Worm (Caenorhabditis elegans) whole organism, L4 larva: ENCODE measurements around the gene srh-296.

Experiments used
- F37D6.2 ChIP-seq: sonication (generic microtip); optimal IDR thresholded peaks from 2 replicates; lab custom pipeline; 2016; ENCODE audit warnings: mild to moderate bottlenecking, missing genetic modification characterization, missing compliant biosample characterization
- T20F7.1 ChIP-seq: fragments of 200-800 bp; sonication (Bioruptor generic); optimal IDR thresholded peaks from 2 replicates; lab custom pipeline; 2018; ENCODE audit warnings: mild to moderate bottlenecking, missing genetic modification characterization, missing compliant biosample characterization
- Y105C5A.15 ChIP-seq: fragments of 200-800 bp; sonication (Bioruptor generic); IDR thresholded peaks from 2 replicates; pipeline ENCODE4 v1.3.6; 2022; ENCODE audit warnings: missing genetic modification characterization, missing compliant biosample characterization
- Y48G9A.11 ChIP-seq: fragments of 200-800 bp; sonication (Bioruptor generic); IDR thresholded peaks from 2 replicates; pipeline ENCODE4 v1.3.6; 2022; ENCODE audit warnings: missing genetic modification reagents, missing genetic modification characterization, missing compliant biosample characterization
- Y75B8A.6 ChIP-seq: fragments of 200-800 bp; sonication (Bioruptor generic); IDR thresholded peaks from 2 replicates; pipeline ENCODE4 v1.3.6; 2022; ENCODE audit warnings: missing genetic modification reagents, missing genetic modification characterization, missing compliant biosample characterization
- aha-1 ChIP-seq: fragments of 150-350 bp; peaks from one replicate; lab custom pipeline; 2014; ENCODE audit warnings: missing biosample characterization, missing genetic modification characterization
- ama-1 ChIP-seq: fragments of 150-350 bp; optimal IDR thresholded peaks from 2 replicates; lab custom pipeline; 2014; ENCODE audit warnings: inconsistent platforms, mixed read lengths
- ceh-44 ChIP-seq: fragments of 200-800 bp; sonication (Bioruptor generic); IDR thresholded peaks from 2 replicates; pipeline ENCODE4 v1.3.6; 2022; ENCODE audit warnings: missing genetic modification reagents, missing genetic modification characterization, missing compliant biosample characterization
- daf-19 ChIP-seq: fragments of 200-800 bp; sonication (Bioruptor generic); conservative IDR thresholded peaks from 2 replicates; pipeline ENCODE4 v1.3.6; 2022; ENCODE audit warnings: missing genetic modification characterization, missing compliant biosample characterization
- dmd-6 ChIP-seq: fragments of 200-800 bp; sonication (Bioruptor generic); IDR thresholded peaks from 2 replicates; pipeline ENCODE4 v1.3.6; 2022; ENCODE audit warnings: missing genetic modification reagents, missing genetic modification characterization, missing compliant biosample characterization
- dpl-1 ChIP-seq: fragments of 150-350 bp; optimal IDR thresholded peaks from 2 replicates; lab custom pipeline; 2014; ENCODE audit warnings: missing biosample characterization, missing genetic modification reagents, missing genetic modification characterization
- egl-43 ChIP-seq: fragments of 200-800 bp; sonication (Bioruptor generic); IDR thresholded peaks from 2 replicates; pipeline ENCODE4 v1.3.6; 2022; ENCODE audit warnings: missing genetic modification reagents, missing genetic modification characterization, missing compliant biosample characterization
- gei-8 ChIP-seq: fragments of 200-800 bp; sonication (Bioruptor generic); optimal IDR thresholded peaks from 2 replicates; lab custom pipeline; 2018; ENCODE audit warnings: mild to moderate bottlenecking, missing genetic modification characterization, missing compliant biosample characterization
- hif-1 ChIP-seq, 2 experiments: sonication (generic microtip); optimal IDR thresholded peaks; 2 replicates each; lab custom pipeline; 2016 to 2017; ENCODE audit warnings: missing compliant biosample characterization in 2 of 2, missing genetic modification characterization in 2 of 2, missing genetic modification reagents in 2 of 2, missing genotype in 2 of 2, mild to moderate bottlenecking in 1 of 2
- lin-13 ChIP-seq: fragments of 150-350 bp; optimal IDR thresholded peaks from 2 replicates; lab custom pipeline; 2014; ENCODE audit warnings: missing biosample characterization, missing genetic modification reagents, missing genetic modification characterization
- lin-15B ChIP-seq: fragments of 150-350 bp; sonication (generic microtip); optimal IDR thresholded peaks from 3 replicates; lab custom pipeline; 2014; ENCODE audit warnings: missing biosample characterization, missing genetic modification characterization
- lir-3 ChIP-seq: sonication (generic microtip); optimal IDR thresholded peaks from 2 replicates; lab custom pipeline; 2016; ENCODE audit warnings: mild to moderate bottlenecking, missing genetic modification characterization, missing compliant biosample characterization
- mxl-2 ChIP-seq: fragments of 200-800 bp; sonication (Bioruptor generic); conservative IDR thresholded peaks from 2 replicates; pipeline ENCODE4 v1.3.6; 2022; ENCODE audit warnings: missing genetic modification reagents, missing genetic modification characterization, missing compliant biosample characterization
- mxl-3 ChIP-seq: fragments of 200-800 bp; sonication (Bioruptor generic); optimal IDR thresholded peaks from 2 replicates; lab custom pipeline; 2018; ENCODE audit warnings: mild to moderate bottlenecking, missing genetic modification characterization, missing compliant biosample characterization
- nhr-102 ChIP-seq: sonication (generic microtip); optimal IDR thresholded peaks from 2 replicates; lab custom pipeline; 2016; ENCODE audit warnings: mild to moderate bottlenecking, missing genetic modification characterization, moderate library complexity, missing compliant biosample characterization
- nhr-28 ChIP-seq: fragments of 150-350 bp; optimal IDR thresholded peaks from 2 replicates; lab custom pipeline; 2014; ENCODE audit warnings: missing biosample characterization, missing genetic modification characterization
- nhr-48 ChIP-seq: sonication (generic microtip); optimal IDR thresholded peaks from 2 replicates; lab custom pipeline; 2016; ENCODE audit warnings: mild to moderate bottlenecking, missing genetic modification characterization, missing compliant biosample characterization
- nhr-76 ChIP-seq: fragments of 150-350 bp; optimal IDR thresholded peaks from 2 replicates; lab custom pipeline; 2014; ENCODE audit warnings: missing biosample characterization, missing genetic modification characterization
- saeg-2 ChIP-seq: fragments of 200-800 bp; sonication (Bioruptor generic); IDR thresholded peaks from 2 replicates; pipeline ENCODE4 v1.3.6; 2022; ENCODE audit warnings: missing genetic modification reagents, missing genetic modification characterization, missing compliant biosample characterization
- set-16 ChIP-seq: fragments of 200-800 bp; sonication (Bioruptor generic); IDR thresholded peaks from 2 replicates; pipeline ENCODE4 v1.3.6; 2022; ENCODE audit warnings: missing genetic modification reagents, missing genetic modification characterization, missing compliant biosample characterization
- unc-62 ChIP-seq, 3 experiments: fragments of 150-350 bp in 1 of 3; sonication (generic microtip); optimal IDR thresholded peaks in 2 of 3; peaks in 1 of 3; 1 replicate in 1 of 3; 2 replicates in 2 of 3; lab custom pipeline; 2014 to 2017; ENCODE audit warnings: missing biosample characterization in 3 of 3, missing genetic modification characterization in 3 of 3, missing genetic modification reagents in 3 of 3, missing genotype in 1 of 3
- zfp-2 ChIP-seq: sonication (generic microtip); optimal IDR thresholded peaks from 2 replicates; lab custom pipeline; 2016; ENCODE audit warnings: mild to moderate bottlenecking, missing genetic modification characterization, missing compliant biosample characterization
- zip-11 ChIP-seq: fragments of 200-800 bp; sonication (Bioruptor generic); IDR thresholded peaks from 2 replicates; pipeline ENCODE4 v1.3.6; 2022; ENCODE audit warnings: missing genetic modification characterization, missing compliant biosample characterization
- zip-2 ChIP-seq: fragments of 150-350 bp; optimal IDR thresholded peaks from 2 replicates; lab custom pipeline; 2014; ENCODE audit warnings: missing biosample characterization, missing genetic modification characterization
- ztf-11 ChIP-seq: fragments of 150-350 bp; optimal IDR thresholded peaks from 2 replicates; lab custom pipeline; 2014; ENCODE audit warnings: missing biosample characterization, missing genetic modification characterization

The srh-296 gene

ce11 chrV:17818567-17818966, 8.4 kb downstream of the srh-296 start, which contains the start of gene srh-298:
TSS of gene srh-298 (plus strand) at chrV:17818867.
- TF ChIP-seq mxl-3 (GFP tag; lab: Kevin White, UChicago): no peak
- TF ChIP-seq zip-11 (GFP tag; lab: Robert Waterston, UW): no peak
- TF ChIP-seq zip-2 (tag; lab: Kevin White, UChicago): no peak
- TF ChIP-seq dmd-6 (GFP tag; lab: Robert Waterston, UW): no peak
- no peak for TF ChIP-seq nhr-28
- TF ChIP-seq saeg-2 (GFP tag; lab: Robert Waterston, UW): no peak
- TF ChIP-seq unc-62 (GFP tag; optimal IDR thresholded peaks at IDR 0.05 in 1 of 2; lab: Kevin White, UChicago): peak in 1 of 2 experiments; percentile 26
- TF ChIP-seq unc-62 (tag; optimal IDR thresholded peaks at IDR 0.05; lab: Kevin White, UChicago): no peak

- TF ChIP-seq egl-43: peak; percentile 68; the same call in 1 of the 2 replicates
- TF ChIP-seq lin-15B (tag; lab: Kevin White, UChicago): no peak
- TF ChIP-seq set-16: peak; percentile 73
Observed at ce11 chrV:17819704-17820103, 9.6 kb downstream of the srh-296 start.

ce11 chrV:17821805-17822204, 11.7 kb downstream of the srh-296 start, which contains the start of gene srh-300:
TSS of gene srh-300 (plus strand) at chrV:17822105.
- TF ChIP-seq ceh-44 (GFP tag; lab: Robert Waterston, UW) (no peak), aha-1 (tag; lab: Kevin White, UChicago) (peak; percentile 17), daf-19 (GFP tag; lab: Robert Waterston, UW) (no peak), unc-62 (GFP tag; optimal IDR thresholded peaks at IDR 0.05 in 1 of 2; lab: Kevin White, UChicago) (peak in 1 of 2 experiments; percentile 10), unc-62 (tag; optimal IDR thresholded peaks at IDR 0.05; lab: Kevin White, UChicago) (no peak)

ce11 chrV:17824610-17825009, 14.5 kb downstream of the srh-296 start, which contains the start of gene srh-301:
TSS of gene srh-301 (plus strand) at chrV:17824910.
- no peak for TF ChIP-seq ztf-11 (tag; lab: Kevin White, UChicago)
- no peak for TF ChIP-seq T20F7.1 (GFP tag; lab: Kevin White, UChicago)
- peak in 1 of 2 experiments; percentile 54 for TF ChIP-seq unc-62 (GFP tag; optimal IDR thresholded peaks at IDR 0.05 in 1 of 2; lab: Kevin White, UChicago)
- TF ChIP-seq unc-62 (tag; optimal IDR thresholded peaks at IDR 0.05; lab: Kevin White, UChicago): no peak
- TF ChIP-seq nhr-76 (tag; lab: Kevin White, UChicago): no peak

ce11 chrV:17826325-17826724, 16.2 kb downstream of the srh-296 start:
- TF ChIP-seq aha-1 (tag; lab: Kevin White, UChicago): peak; percentile 42

ce11 chrV:17828310-17828709, 18.2 kb downstream of the srh-296 start, which contains the start of gene srh-304:
TSS of gene srh-304 (plus strand) at chrV:17828610.
- TF ChIP-seq lin-13 (GFP tag; lab: Kevin White, UChicago) (no peak), daf-19 (GFP tag; lab: Robert Waterston, UW) (no peak), gei-8 (GFP tag; lab: Kevin White, UChicago) (no peak), Y48G9A.11 (GFP tag; lab: Robert Waterston, UW) (no peak), nhr-48 (tag; lab: Kevin White, UChicago) (no peak), lir-3 (no peak), nhr-102 (tag; lab: Kevin White, UChicago) (no peak), mxl-2 (GFP tag; lab: Robert Waterston, UW) (no peak), Y75B8A.6 (GFP tag; lab: Robert Waterston, UW) (no peak), F37D6.2 (no peak), hif-1 (tag; optimal IDR thresholded peaks at IDR 0.05; lab: Kevin White, UChicago) (no peak), dpl-1 (GFP tag; lab: Kevin White, UChicago) (no peak), Y105C5A.15 (no peak), T20F7.1 (GFP tag; lab: Kevin White, UChicago) (no peak), ama-1 (no peak), zfp-2 (tag; lab: Kevin White, UChicago) (no peak)
